Worm (Caenorhabditis elegans) whole organism, young adult: ENCODE measurements around the gene clec-212.

ENCODE experiments used
- B0261.1 ChIP-seq: sonication (generic microtip); optimal IDR thresholded peaks from 2 replicates; lab custom pipeline; 2016; ENCODE audit warnings: mild to moderate bottlenecking, missing genetic modification characterization, moderate library complexity, missing compliant biosample characterization
- Y79H2A.3 ChIP-seq: fragments of 200-800 bp; sonication (Bioruptor generic); conservative IDR thresholded peaks from 2 replicates; pipeline ENCODE4 v1.3.6; 2022; ENCODE audit warnings: missing genetic modification reagents, missing genetic modification characterization, missing compliant biosample characterization
- ZK185.1 ChIP-seq: sonication (generic microtip); optimal IDR thresholded peaks from 2 replicates; lab custom pipeline; 2016; ENCODE audit warnings: mild to moderate bottlenecking, missing genetic modification characterization, missing compliant biosample characterization; ENCODE audit not compliant: poor library complexity, severe bottlenecking
- attf-6 ChIP-seq: fragments of 200-800 bp; sonication (Bioruptor generic); IDR thresholded peaks from 2 replicates; pipeline ENCODE4 v1.3.6; 2022; ENCODE audit warnings: missing genetic modification reagents, missing genetic modification characterization, missing compliant biosample characterization
- cebp-1 ChIP-seq, 2 experiments: fragments of 200-800 bp in 1 of 2; sonication (Bioruptor generic) in 1 of 2; sonication (generic microtip) in 1 of 2; IDR thresholded peaks in 1 of 2; optimal IDR thresholded peaks in 1 of 2; 2 replicates each; pipeline versions ENCODE4 v1.3.6 to Lab custom; 2017 to 2022; ENCODE audit warnings: missing compliant biosample characterization in 2 of 2, missing genetic modification characterization in 2 of 2, mild to moderate bottlenecking in 1 of 2, missing genetic modification reagents in 1 of 2, moderate library complexity in 1 of 2
- dpl-1 ChIP-seq: fragments of 150-350 bp; optimal IDR thresholded peaks from 2 replicates; lab custom pipeline; 2014; ENCODE audit warnings: missing biosample characterization, missing genetic modification reagents, missing genetic modification characterization
- him-1 ChIP-seq: sonication (generic microtip); optimal IDR thresholded peaks from 2 replicates; lab custom pipeline; 2016; ENCODE audit warnings: missing genotype, missing genetic modification reagents, missing genetic modification characterization, missing compliant biosample characterization
- lsy-27 ChIP-seq: sonication (generic microtip); optimal IDR thresholded peaks from 2 replicates; lab custom pipeline; 2017; ENCODE audit warnings: missing genetic modification characterization, mild to moderate bottlenecking, missing compliant biosample characterization, antibody characterized with exemption, missing genotype, borderline replicate concordance; ENCODE audit not compliant: insufficient read depth
- nfya-2 ChIP-seq: fragments of 200-800 bp; sonication (Bioruptor generic); IDR thresholded peaks from 2 replicates; pipeline ENCODE4 v1.3.6; 2022; ENCODE audit warnings: missing genetic modification reagents, missing genetic modification characterization, missing compliant biosample characterization
- rec-8 ChIP-seq, 2 experiments: sonication (generic microtip); optimal IDR thresholded peaks; 2 replicates each; lab custom pipeline; 2016; ENCODE audit warnings: mild to moderate bottlenecking in 2 of 2, missing genetic modification characterization in 2 of 2, missing genetic modification reagents in 2 of 2, missing genotype in 2 of 2, missing biosample characterization in 1 of 2, missing compliant biosample characterization in 1 of 2, moderate library complexity in 1 of 2
- snpc-3.4 ChIP-seq: sonication (generic microtip); optimal IDR thresholded peaks from 2 replicates; lab custom pipeline; 2017; ENCODE audit warnings: missing genetic modification characterization, mild to moderate bottlenecking, missing compliant biosample characterization, antibody characterized with exemption, moderate library complexity, missing genotype, missing genetic modification reagents
- tbp1 ChIP-seq: fragments of 200-800 bp; sonication (Bioruptor generic); optimal IDR thresholded peaks from 2 replicates; lab custom pipeline; 2018; ENCODE audit warnings: mild to moderate bottlenecking, missing genetic modification characterization, missing compliant biosample characterization

DNA sequence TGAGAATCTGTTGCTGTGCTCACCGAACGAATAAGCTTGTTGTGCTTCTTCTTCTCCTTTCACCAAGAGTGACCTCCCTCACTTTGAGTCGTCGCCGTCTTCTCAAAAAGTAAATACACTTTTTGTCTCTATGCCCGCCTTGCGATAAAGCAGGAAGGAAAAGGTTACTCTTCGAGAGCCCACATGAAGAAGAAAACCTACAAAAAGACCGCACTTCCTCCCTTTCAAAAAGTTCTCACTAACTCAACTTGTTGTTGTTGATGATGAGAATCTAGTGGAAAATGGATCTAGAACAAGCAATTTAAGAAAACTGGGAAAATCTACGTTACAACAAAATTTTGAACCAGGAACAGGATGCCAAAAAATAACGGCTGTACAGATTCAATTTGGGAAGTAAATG is 20.3 kb upstream of the clec-212 start, which contains the start of gene C50E3.6:
- TF ChIP-seq nfya-2 (no peak), Y79H2A.3 (GFP tag; lab: Robert Waterston, UW) (no peak), ZK185.1 (tag; lab: Kevin White, UChicago) (no peak), cebp-1 (GFP tag; IDR thresholded peaks at IDR 0.05; lab: Robert Waterston, UW) (no peak), cebp-1 (tag; optimal IDR thresholded peaks at IDR 0.05; lab: Kevin White, UChicago) (no peak), lsy-27 (tag; lab: Kevin White, UChicago) (no peak), B0261.1 (tag; lab: Kevin White, UChicago) (no peak), attf-6 (GFP tag; lab: Robert Waterston, UW) (no peak), dpl-1 (GFP tag; lab: Kevin White, UChicago) (no peak), him-1 (tag; lab: Kevin White, UChicago) (no peak), snpc-3.4 (tag; lab: Kevin White, UChicago) (no peak), rec-8 (tag; optimal IDR thresholded peaks at IDR 0.05; lab: Kevin White, UChicago) (no peak), tbp1 (GFP tag; lab: Kevin White, UChicago) (no peak)
